Fruit fly (Drosophila melanogaster) whole organism, embryonic: ENCODE measurements around the gene Abca3.
A peak's percentile ranks its signal among the peaks of the same experiment; 100 is the strongest.

Experiments
- B-H2 ChIP-seq: fragments of 200-800 bp; sonication (Bioruptor generic); optimal IDR thresholded peaks from 2 replicates; lab custom pipeline; 2018; ENCODE audit warnings: missing biosample characterization, mild to moderate bottlenecking, missing genetic modification characterization
- CG1024 ChIP-seq: fragments of 200-800 bp; sonication (Bioruptor generic); IDR thresholded peaks from 2 replicates; pipeline ENCODE4 v1.3.6; 2022; ENCODE audit warnings: missing biosample characterization, missing genetic modification characterization
- CG10274 ChIP-seq: fragments of 200-800 bp; sonication (Bioruptor generic); optimal IDR thresholded peaks from 3 replicates; lab custom pipeline; 2017; ENCODE audit warnings: missing biosample characterization, mild to moderate bottlenecking, missing genetic modification characterization
- CG11560 ChIP-seq: fragments of 200-800 bp; sonication (Bioruptor generic); IDR thresholded peaks from 3 replicates; pipeline ENCODE4 v1.3.6; 2022; ENCODE audit warnings: missing biosample characterization, missing genetic modification characterization
- CG1233 ChIP-seq: fragments of 200-800 bp; sonication (Bioruptor generic); optimal IDR thresholded peaks from 4 replicates; lab custom pipeline; 2018; ENCODE audit warnings: missing biosample characterization, mild to moderate bottlenecking, missing genetic modification characterization
- CG12391 ChIP-seq: fragments of 200-800 bp; sonication (Bioruptor generic); optimal IDR thresholded peaks from 3 replicates; lab custom pipeline; 2018; ENCODE audit warnings: missing biosample characterization, mild to moderate bottlenecking, missing genetic modification characterization, moderate library complexity
- CG12942 ChIP-seq: fragments of 200-800 bp; sonication (Bioruptor generic); optimal IDR thresholded peaks from 3 replicates; lab custom pipeline; 2016; ENCODE audit warnings: missing biosample characterization, missing genetic modification characterization
- CG14710 ChIP-seq: fragments of 200-800 bp; sonication (Bioruptor generic); optimal IDR thresholded peaks from 3 replicates; lab custom pipeline; 2019; ENCODE audit warnings: missing biosample characterization, mild to moderate bottlenecking, missing genetic modification characterization, moderate library complexity
- CG15269 ChIP-seq: fragments of 200-800 bp; sonication (Bioruptor generic); optimal IDR thresholded peaks from 2 replicates; lab custom pipeline; 2018; ENCODE audit warnings: missing biosample characterization, mild to moderate bottlenecking, missing genetic modification characterization, moderate library complexity
- CG16779 ChIP-seq: fragments of 200-800 bp; sonication (Bioruptor generic); IDR thresholded peaks from 2 replicates; pipeline ENCODE4 v1.3.6; 2022; ENCODE audit warnings: missing biosample characterization, missing genetic modification characterization
- CG2712 ChIP-seq: fragments of 200-800 bp; optimal IDR thresholded peaks from 3 replicates; lab custom pipeline; 2019; ENCODE audit warnings: missing biosample characterization, mild to moderate bottlenecking, missing genetic modification characterization, moderate library complexity
- CG2889 ChIP-seq: fragments of 200-800 bp; sonication (Bioruptor generic); IDR thresholded peaks from 3 replicates; pipeline ENCODE4 v1.3.6; 2022; ENCODE audit warnings: missing biosample characterization, missing genetic modification characterization
- CG3281 ChIP-seq: fragments of 200-800 bp; sonication (Bioruptor generic); optimal IDR thresholded peaks from 3 replicates; lab custom pipeline; 2017; ENCODE audit warnings: missing biosample characterization, mild to moderate bottlenecking, missing genetic modification characterization
- CG5245 ChIP-seq: fragments of 200-800 bp; sonication (Bioruptor generic); optimal IDR thresholded peaks from 3 replicates; lab custom pipeline; 2016; ENCODE audit warnings: missing biosample characterization, missing genetic modification characterization
- CG7963 ChIP-seq: fragments of 200-800 bp; sonication (Bioruptor generic); IDR thresholded peaks from 3 replicates; pipeline ENCODE4 v1.3.6; 2022; ENCODE audit warnings: missing biosample characterization, missing genetic modification characterization; ENCODE audit not compliant: partially characterized antibody
- Fer2 ChIP-seq: fragments of 200-800 bp; sonication (Bioruptor generic); optimal IDR thresholded peaks from 2 replicates; lab custom pipeline; 2018; ENCODE audit warnings: missing biosample characterization, mild to moderate bottlenecking, missing genetic modification characterization, moderate library complexity
- GATAe ChIP-seq: fragments of 200-800 bp; sonication (Bioruptor generic); conservative IDR thresholded peaks from 2 replicates; pipeline ENCODE4 v1.3.6; 2022; ENCODE audit warnings: missing biosample characterization, missing genetic modification characterization
- HLH3B ChIP-seq: fragments of 200-800 bp; sonication (Bioruptor generic); IDR thresholded peaks from 2 replicates; pipeline ENCODE4 v1.3.6; 2022; ENCODE audit warnings: missing biosample characterization, missing genetic modification characterization
- Hmx ChIP-seq: fragments of 200-800 bp; sonication (Bioruptor generic); optimal IDR thresholded peaks from 2 replicates; lab custom pipeline; 2016; ENCODE audit warnings: missing biosample characterization, missing genetic modification characterization
- Lim3 ChIP-seq: fragments of 200-800 bp; sonication (Bioruptor generic); IDR thresholded peaks from 2 replicates; pipeline ENCODE4 v1.3.6; 2022; ENCODE audit warnings: missing biosample characterization, missing genetic modification characterization
- MBD-R2 ChIP-seq: fragments of 200-800 bp; sonication (Bioruptor generic); IDR thresholded peaks from 2 replicates; pipeline ENCODE4 v1.3.6; 2022; ENCODE audit warnings: missing biosample characterization, missing genetic modification characterization
- MESR4 ChIP-seq: fragments of 200-800 bp; sonication (Bioruptor generic); optimal IDR thresholded peaks from 2 replicates; lab custom pipeline; 2018; ENCODE audit warnings: missing biosample characterization, mild to moderate bottlenecking, missing genetic modification characterization, moderate library complexity
- Med ChIP-seq: fragments of 200-800 bp; sonication (Bioruptor generic); peaks from one replicate; lab custom pipeline; 2016; ENCODE audit warnings: missing biosample characterization, missing genetic modification characterization, mild to moderate bottlenecking, inconsistent platforms, moderate library complexity
- Nf-YB ChIP-seq: fragments of 200-800 bp; sonication (Bioruptor generic); optimal IDR thresholded peaks from 3 replicates; lab custom pipeline; 2019; ENCODE audit warnings: missing biosample characterization, mild to moderate bottlenecking, missing genetic modification characterization, moderate library complexity
- Oaz ChIP-seq: fragments of 200-800 bp; sonication (Bioruptor generic); IDR thresholded peaks from 2 replicates; pipeline ENCODE4 v1.3.6; 2022; ENCODE audit warnings: missing biosample characterization, missing genetic modification characterization
- Optix ChIP-seq: fragments of 200-800 bp; sonication (Bioruptor generic); IDR thresholded peaks from 3 replicates; pipeline ENCODE4 v1.3.6; 2022; ENCODE audit warnings: missing biosample characterization, missing genetic modification characterization
- Sox102F ChIP-seq: fragments of 200-800 bp; sonication (Bioruptor generic); optimal IDR thresholded peaks from 2 replicates; lab custom pipeline; 2018; ENCODE audit warnings: missing biosample characterization, mild to moderate bottlenecking, missing genetic modification characterization, moderate library complexity
- Sry-β ChIP-seq: fragments of 200-800 bp; sonication (Bioruptor generic); optimal IDR thresholded peaks from 2 replicates; lab custom pipeline; 2018; ENCODE audit warnings: missing biosample characterization, mild to moderate bottlenecking, missing genetic modification characterization, moderate library complexity
- Stat92E ChIP-seq, 3 experiments: fragments of >200 bp in 2 of 3; fragments of 200-800 bp in 1 of 3; sonication (Bioruptor generic) in 1 of 3; optimal IDR thresholded peaks; 2 replicates each; lab custom pipeline; 2017 to 2019; ENCODE audit warnings: missing biosample characterization in 3 of 3, missing genetic modification characterization in 3 of 3, mild to moderate bottlenecking in 1 of 3, moderate library complexity in 1 of 3
- ac ChIP-seq: fragments of 200-800 bp; sonication (Bioruptor generic); optimal IDR thresholded peaks from 3 replicates; lab custom pipeline; 2017; ENCODE audit warnings: missing biosample characterization, mild to moderate bottlenecking, missing genetic modification characterization
- cg ChIP-seq: fragments of 200-800 bp; sonication (Bioruptor generic); optimal IDR thresholded peaks from 3 replicates; lab custom pipeline; 2019; ENCODE audit warnings: missing biosample characterization, mild to moderate bottlenecking, missing genetic modification characterization, moderate library complexity
- chn ChIP-seq: fragments of 200-800 bp; sonication (Bioruptor generic); optimal IDR thresholded peaks from 2 replicates; lab custom pipeline; 2016; ENCODE audit warnings: missing biosample characterization, missing genetic modification characterization
- crc ChIP-seq: fragments of 200-800 bp; sonication (Bioruptor generic); optimal IDR thresholded peaks from 2 replicates; lab custom pipeline; 2016; ENCODE audit warnings: missing biosample characterization, missing genetic modification characterization
- exex ChIP-seq: fragments of 200-800 bp; sonication (Bioruptor generic); optimal IDR thresholded peaks from 4 replicates; lab custom pipeline; 2018; ENCODE audit warnings: missing biosample characterization, mild to moderate bottlenecking, missing genetic modification characterization, moderate library complexity
- gem ChIP-seq: fragments of 200-800 bp; sonication (Bioruptor generic); optimal IDR thresholded peaks from 2 replicates; lab custom pipeline; 2019; ENCODE audit warnings: missing biosample characterization, mild to moderate bottlenecking, missing genetic modification characterization, moderate library complexity
- grau ChIP-seq: fragments of 200-800 bp; optimal IDR thresholded peaks from 3 replicates; lab custom pipeline; 2019; ENCODE audit warnings: missing biosample characterization, mild to moderate bottlenecking, missing genetic modification characterization, moderate library complexity
- hkb ChIP-seq, 2 experiments: fragments of 200-800 bp in 1 of 2; fragments of >200 bp in 1 of 2; sonication (Bioruptor generic) in 1 of 2; IDR thresholded peaks in 1 of 2; optimal IDR thresholded peaks in 1 of 2; 2 replicates each; pipeline versions ENCODE4 v1.3.6 to Lab custom; 2017 to 2022; ENCODE audit warnings: missing biosample characterization in 1 of 2, missing genetic modification characterization in 1 of 2
- hth ChIP-seq: fragments of >200 bp; optimal IDR thresholded peaks from 2 replicates; lab custom pipeline; 2017; ENCODE audit warnings: inconsistent platforms
- insv ChIP-seq, 2 experiments: fragments of 200-800 bp; sonication (Bioruptor generic); optimal IDR thresholded peaks; 3 replicates each; lab custom pipeline; 2016 to 2018; ENCODE audit warnings: missing biosample characterization in 2 of 2, missing genetic modification characterization in 2 of 2
- kay ChIP-seq: fragments of 200-800 bp; sonication (Bioruptor generic); optimal IDR thresholded peaks from 2 replicates; lab custom pipeline; 2016; ENCODE audit warnings: missing biosample characterization, missing genetic modification characterization
- kni ChIP-seq: fragments of 200-800 bp; sonication (Bioruptor generic); optimal IDR thresholded peaks from 3 replicates; lab custom pipeline; 2017; ENCODE audit warnings: mild to moderate bottlenecking, missing biosample characterization, missing genetic modification reagents, missing genetic modification characterization
- mirr ChIP-seq: fragments of 200-800 bp; sonication (Bioruptor generic); optimal IDR thresholded peaks from 3 replicates; lab custom pipeline; 2018; ENCODE audit warnings: missing biosample characterization, mild to moderate bottlenecking, missing genetic modification characterization
- onecut ChIP-seq: fragments of 200-800 bp; sonication (Bioruptor generic); IDR thresholded peaks from 2 replicates; pipeline ENCODE4 v1.3.6; 2022; ENCODE audit warnings: missing biosample characterization, missing genetic modification characterization
- otp ChIP-seq: fragments of 200-800 bp; sonication (Bioruptor generic); IDR thresholded peaks from 3 replicates; pipeline ENCODE4, ENCODE4 v1.3.6; 2022; ENCODE audit warnings: missing biosample characterization, missing genetic modification characterization
- pfk ChIP-seq: fragments of 200-800 bp; sonication (Bioruptor generic); optimal IDR thresholded peaks from 2 replicates; lab custom pipeline; 2018; ENCODE audit warnings: missing biosample characterization, mild to moderate bottlenecking, missing genetic modification characterization, moderate library complexity
- rib ChIP-seq: fragments of 200-800 bp; sonication (Bioruptor generic); IDR thresholded peaks from 2 replicates; pipeline ENCODE4 v1.3.6; 2022; ENCODE audit warnings: missing biosample characterization, missing genetic modification characterization
- sens ChIP-seq: fragments of 200-800 bp; sonication (Bioruptor generic); peaks from one replicate; lab custom pipeline; 2016; ENCODE audit warnings: missing biosample characterization, missing genetic modification characterization
- sens-2 ChIP-seq: fragments of 200-800 bp; sonication (Bioruptor generic); IDR thresholded peaks from 2 replicates; pipeline ENCODE4 v1.3.6; 2022; ENCODE audit warnings: missing biosample characterization, missing genetic modification characterization
- tna ChIP-seq: fragments of 200-800 bp; sonication (Bioruptor generic); IDR thresholded peaks from 2 replicates; pipeline ENCODE4 v1.3.6; 2022; ENCODE audit warnings: missing biosample characterization, missing genetic modification characterization; ENCODE audit not compliant: partially characterized antibody
- zfh2 ChIP-seq: fragments of 200-800 bp; sonication (Bioruptor generic); optimal IDR thresholded peaks from 2 replicates; lab custom pipeline; 2016; ENCODE audit warnings: missing biosample characterization, missing genetic modification characterization

Abca3 gene

DNA sequence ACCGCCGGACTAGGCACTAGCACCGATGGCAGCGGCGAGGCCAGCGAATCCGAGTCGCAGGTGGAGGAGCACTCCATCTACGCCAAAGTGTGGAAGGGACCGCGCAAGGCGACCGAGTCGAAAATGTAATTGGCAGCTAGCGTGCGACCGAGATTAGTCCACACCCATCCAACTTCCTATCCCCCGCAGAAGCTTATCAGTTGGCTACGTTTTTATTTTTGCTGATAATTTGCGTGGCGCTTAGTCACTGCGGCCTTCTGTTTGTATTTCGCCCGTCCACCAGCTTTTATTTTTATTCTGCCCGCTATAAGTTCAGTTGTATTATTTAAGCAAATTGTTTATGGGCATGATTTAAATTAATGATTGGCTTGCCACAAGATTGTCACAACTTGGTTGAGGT lies 47.1 kb upstream of the Abca3 start (continued):
- TF ChIP-seq Med (no peak), Sry-β (GFP tag; lab: Kevin White, UChicago) (no peak), CG16779 (no peak), Nf-YB (GFP tag; lab: Kevin White, UChicago) (no peak), GATAe (GFP tag; lab: Robert Waterston, UW) (0 out of 2 replicates have a peak, but pooled peaks have one; percentile 21), CG2712 (tag; lab: Kevin White, UChicago) (no peak), exex (tag; lab: Kevin White, UChicago) (peak; percentile 71), sens-2 (GFP tag; lab: Robert Waterston, UW) (no peak), Optix (no peak), Hmx (GFP tag; lab: Kevin White, UChicago) (no peak), HLH3B (GFP tag; lab: Robert Waterston, UW) (no peak), CG1233 (no peak), CG15269 (tag; lab: Kevin White, UChicago) (no peak), ac (GFP tag; lab: Kevin White, UChicago) (no peak), CG14710 (tag; lab: Kevin White, UChicago) (no peak), Oaz (no peak), pfk (GFP tag; lab: Kevin White, UChicago) (no peak), Lim3 (GFP tag; lab: Robert Waterston, UW) (no peak), CG11560 (tag; lab: Robert Waterston, UW) (no peak)

DNA sequence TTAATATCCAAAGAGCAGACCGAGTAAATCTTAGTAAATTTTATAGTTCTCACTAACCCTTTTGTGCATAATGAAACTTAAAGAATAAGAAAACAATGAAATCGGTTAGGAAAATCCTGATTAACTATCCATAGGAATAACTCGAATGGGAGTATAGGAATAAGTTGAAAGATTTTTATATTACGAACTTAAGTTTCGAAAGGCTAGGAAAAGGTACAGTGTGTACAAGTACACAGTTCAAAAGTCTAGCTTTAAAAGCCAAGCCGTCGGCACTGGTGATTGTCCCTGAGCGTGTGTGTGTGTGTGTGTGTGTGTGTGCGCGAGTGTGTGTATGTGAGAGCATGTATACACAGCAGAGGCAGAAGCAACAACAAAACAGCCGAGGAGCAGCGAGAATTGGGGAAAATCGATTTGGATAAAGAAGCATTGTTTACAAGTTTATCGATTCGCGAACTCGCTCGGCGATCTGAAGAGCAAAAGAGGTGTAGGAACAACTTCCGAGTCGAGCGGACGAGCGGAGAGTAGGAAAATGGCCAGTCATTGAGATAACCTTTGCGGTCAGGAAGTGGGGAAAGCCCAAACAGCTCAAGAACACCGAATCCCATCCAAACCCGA lies 44.9 kb upstream of the Abca3 start:
- no peak for TF ChIP-seq CG7963
- TF ChIP-seq grau (tag; lab: Kevin White, UChicago), result peak; percentile 15
- no peak for TF ChIP-seq CG10274
- peak; percentile 89 for TF ChIP-seq Sry-β (GFP tag; lab: Kevin White, UChicago)
- no peak for TF ChIP-seq tna (GFP tag; lab: Robert Waterston, UW)
- no peak for TF ChIP-seq mirr (GFP tag; lab: Kevin White, UChicago)
- no peak for TF ChIP-seq Fer2
- no peak for TF ChIP-seq hkb (optimal IDR thresholded peaks at IDR 0.05; lab: Kevin White, UChicago)
- TF ChIP-seq hkb (GFP tag; IDR thresholded peaks at IDR 0.05; lab: Robert Waterston, UW), result no peak
- no peak for TF ChIP-seq CG1024 (GFP tag; lab: Robert Waterston, UW)
- no peak for TF ChIP-seq CG2889 (GFP tag; lab: Robert Waterston, UW)
- no peak for TF ChIP-seq CG5245
- TF ChIP-seq MBD-R2, result peak; percentile 55
- no peak for TF ChIP-seq insv (GFP tag; optimal IDR thresholded peaks at IDR 0.05; lab: Kevin White, UChicago)
- no peak for TF ChIP-seq CG12391 (tag; lab: Kevin White, UChicago)
- no peak for TF ChIP-seq kay (GFP tag; lab: Kevin White, UChicago)
- no peak for TF ChIP-seq chn
- TF ChIP-seq Sox102F, result no peak
- no peak for TF ChIP-seq Stat92E (GFP tag; optimal IDR thresholded peaks at IDR 0.05; lab: Kevin White, UChicago)
- no peak for TF ChIP-seq zfh2 (GFP tag; lab: Kevin White, UChicago)
- no peak for TF ChIP-seq hth
- peak; percentile 63 for TF ChIP-seq sens (GFP tag; lab: Kevin White, UChicago)
- no peak for TF ChIP-seq crc
- peak; percentile 77 for TF ChIP-seq cg (GFP tag; lab: Kevin White, UChicago)
- TF ChIP-seq onecut (GFP tag; lab: Robert Waterston, UW), result peak; percentile 99
- TF ChIP-seq rib, result no peak
- TF ChIP-seq otp (GFP tag; lab: Robert Waterston, UW), result no peak
- no peak for TF ChIP-seq CG12942 (GFP tag; lab: Kevin White, UChicago)
- TF ChIP-seq CG3281 (GFP tag; lab: Kevin White, UChicago), result no peak
- no peak for TF ChIP-seq kni (GFP tag; lab: Kevin White, UChicago)
- TF ChIP-seq MESR4 (GFP tag; lab: Kevin White, UChicago), result peak; percentile 9
- TF ChIP-seq gem (tag; lab: Kevin White, UChicago), result no peak
- no peak for TF ChIP-seq B-H2
